Fruit fly (Drosophila melanogaster) whole organism, embryonic: Measurements from ENCODE around the gene SdhC.
A peak's percentile ranks its signal among the peaks of the same experiment; 100 is the strongest.

Source experiments
- Awh ChIP-seq: fragments of 200-800 bp; sonication (Bioruptor generic); IDR thresholded peaks from 2 replicates; pipeline ENCODE4, ENCODE4 v1.3.6; 2022; ENCODE audit warnings: missing biosample characterization, missing genetic modification characterization
- Bdp1 ChIP-seq: fragments of 200-800 bp; sonication (Bioruptor generic); optimal IDR thresholded peaks from 3 replicates; lab custom pipeline; 2016; ENCODE audit warnings: missing biosample characterization, missing genetic modification characterization
- CG10147 ChIP-seq: fragments of 200-800 bp; sonication (Bioruptor generic); optimal IDR thresholded peaks from 2 replicates; lab custom pipeline; 2019; ENCODE audit warnings: missing biosample characterization, mild to moderate bottlenecking, missing genetic modification characterization, moderate library complexity
- CG10209 ChIP-seq: fragments of 200-800 bp; sonication (Bioruptor generic); optimal IDR thresholded peaks from 3 replicates; lab custom pipeline; 2017; ENCODE audit warnings: missing biosample characterization, mild to moderate bottlenecking, missing genetic modification characterization, missing genetic modification reagents
- CG10565 ChIP-seq: fragments of 200-800 bp; sonication (Bioruptor generic); optimal IDR thresholded peaks from 3 replicates; lab custom pipeline; 2016; ENCODE audit warnings: missing biosample characterization, mild to moderate bottlenecking, missing genetic modification characterization
- CG11398 ChIP-seq: fragments of 200-800 bp; sonication (Bioruptor generic); optimal IDR thresholded peaks from 2 replicates; lab custom pipeline; 2016; ENCODE audit warnings: missing biosample characterization, missing genetic modification characterization
- CG11504 ChIP-seq: fragments of 200-800 bp; sonication (Bioruptor generic); optimal IDR thresholded peaks from 3 replicates; lab custom pipeline; 2019; ENCODE audit warnings: missing biosample characterization, mild to moderate bottlenecking, missing genetic modification characterization, moderate library complexity
- CG12071 ChIP-seq: fragments of 200-800 bp; sonication (Bioruptor generic); optimal IDR thresholded peaks from 3 replicates; lab custom pipeline; 2018; ENCODE audit warnings: missing biosample characterization, mild to moderate bottlenecking, missing genetic modification characterization
- CG1233 ChIP-seq: fragments of 200-800 bp; sonication (Bioruptor generic); optimal IDR thresholded peaks from 4 replicates; lab custom pipeline; 2018; ENCODE audit warnings: missing biosample characterization, mild to moderate bottlenecking, missing genetic modification characterization
- CG15011 ChIP-seq: fragments of 200-800 bp; sonication (Bioruptor generic); optimal IDR thresholded peaks from 3 replicates; lab custom pipeline; 2018; ENCODE audit warnings: missing biosample characterization, mild to moderate bottlenecking, missing genetic modification characterization
- CG15073 ChIP-seq: fragments of 200-800 bp; sonication (Bioruptor generic); optimal IDR thresholded peaks from 2 replicates; lab custom pipeline; 2016; ENCODE audit warnings: missing biosample characterization, missing genetic modification characterization
- CG17359 ChIP-seq: fragments of 200-800 bp; sonication (Bioruptor generic); optimal IDR thresholded peaks from 3 replicates; lab custom pipeline; 2018; ENCODE audit warnings: missing biosample characterization, mild to moderate bottlenecking, missing genetic modification characterization, moderate library complexity
- CG2889 ChIP-seq: fragments of 200-800 bp; sonication (Bioruptor generic); IDR thresholded peaks from 3 replicates; pipeline ENCODE4 v1.3.6; 2022; ENCODE audit warnings: missing biosample characterization, missing genetic modification characterization
- CG31224 ChIP-seq: fragments of 200-800 bp; sonication (Bioruptor generic); IDR thresholded peaks from 2 replicates; pipeline ENCODE4 v1.3.6; 2022; ENCODE audit warnings: missing biosample characterization, missing genetic modification characterization
- CG3838 ChIP-seq: fragments of 200-800 bp; sonication (Bioruptor generic); optimal IDR thresholded peaks from 3 replicates; lab custom pipeline; 2016; ENCODE audit warnings: missing biosample characterization, missing genetic modification characterization
- CG7357 ChIP-seq: fragments of 200-800 bp; sonication (Bioruptor generic); IDR thresholded peaks from 3 replicates; pipeline ENCODE4 v1.3.6; 2022; ENCODE audit warnings: missing biosample characterization, missing genetic modification characterization
- CG7556 ChIP-seq: fragments of 200-800 bp; sonication (Bioruptor generic); optimal IDR thresholded peaks from 2 replicates; lab custom pipeline; 2017; ENCODE audit warnings: missing biosample characterization, mild to moderate bottlenecking, missing genetic modification characterization
- CG7786 ChIP-seq: fragments of 200-800 bp; sonication (Bioruptor generic); optimal IDR thresholded peaks from 2 replicates; lab custom pipeline; 2016; ENCODE audit warnings: missing biosample characterization, missing genetic modification characterization
- CG7928 ChIP-seq: fragments of 200-800 bp; sonication (Bioruptor generic); optimal IDR thresholded peaks from 2 replicates; lab custom pipeline; 2017; ENCODE audit warnings: missing biosample characterization, mild to moderate bottlenecking, missing genetic modification characterization
- CG7963 ChIP-seq: fragments of 200-800 bp; sonication (Bioruptor generic); IDR thresholded peaks from 3 replicates; pipeline ENCODE4 v1.3.6; 2022; ENCODE audit warnings: missing biosample characterization, missing genetic modification characterization; ENCODE audit not compliant: partially characterized antibody
- CG8359 ChIP-seq: fragments of 200-800 bp; sonication (Bioruptor generic); optimal IDR thresholded peaks from 2 replicates; lab custom pipeline; 2017; ENCODE audit warnings: missing biosample characterization, mild to moderate bottlenecking, missing genetic modification characterization, borderline replicate concordance
- CG8478 ChIP-seq: fragments of >200 bp; optimal IDR thresholded peaks from 2 replicates; lab custom pipeline; 2018
- CG9609 ChIP-seq: fragments of 200-800 bp; sonication (Bioruptor generic); optimal IDR thresholded peaks from 3 replicates; lab custom pipeline; 2016; ENCODE audit warnings: missing biosample characterization, missing genetic modification characterization
- CkIIα-i1 ChIP-seq: fragments of 200-800 bp; sonication (Bioruptor generic); IDR thresholded peaks from 2 replicates; pipeline ENCODE4 v1.3.6; 2022; ENCODE audit warnings: missing biosample characterization, missing genetic modification characterization
- Deaf1 ChIP-seq: fragments of 200-800 bp; optimal IDR thresholded peaks from 3 replicates; lab custom pipeline; 2019; ENCODE audit warnings: missing biosample characterization, mild to moderate bottlenecking, missing genetic modification characterization, moderate library complexity
- Elba2 ChIP-seq: fragments of 200-800 bp; sonication (Bioruptor generic); optimal IDR thresholded peaks from 3 replicates; lab custom pipeline; 2016; ENCODE audit warnings: missing biosample characterization, missing genetic modification characterization
- HLHmδ ChIP-seq: fragments of 200-800 bp; sonication (Bioruptor generic); optimal IDR thresholded peaks from 2 replicates; lab custom pipeline; 2018; ENCODE audit warnings: missing biosample characterization, mild to moderate bottlenecking, missing genetic modification characterization, moderate library complexity
- Hr51 ChIP-seq, 2 experiments: fragments of 200-800 bp; sonication (Bioruptor generic); optimal IDR thresholded peaks; 2 replicates in 1 of 2; 3 replicates in 1 of 2; lab custom pipeline; 2016 to 2018; ENCODE audit warnings: missing biosample characterization in 2 of 2, missing genetic modification characterization in 2 of 2, mild to moderate bottlenecking in 1 of 2, moderate library complexity in 1 of 2
- Mad ChIP-seq: fragments of 200-800 bp; sonication (Bioruptor generic); optimal IDR thresholded peaks from 2 replicates; lab custom pipeline; 2016; ENCODE audit warnings: missing biosample characterization, missing genetic modification characterization
- Mes4 ChIP-seq: fragments of 200-800 bp; sonication (Bioruptor generic); optimal IDR thresholded peaks from 2 replicates; lab custom pipeline; 2016; ENCODE audit warnings: missing biosample characterization, missing genetic modification characterization
- Six4 ChIP-seq: fragments of 200-800 bp; sonication (Bioruptor generic); optimal IDR thresholded peaks from 2 replicates; lab custom pipeline; 2016; ENCODE audit warnings: missing biosample characterization, missing genetic modification characterization
- Spps ChIP-seq: fragments of 200-800 bp; sonication (Bioruptor generic); optimal IDR thresholded peaks from 2 replicates; lab custom pipeline; 2018; ENCODE audit warnings: missing biosample characterization, mild to moderate bottlenecking, missing genetic modification characterization
- Sry-δ ChIP-seq: fragments of 200-800 bp; sonication (Bioruptor generic); optimal IDR thresholded peaks from 2 replicates; lab custom pipeline; 2016; ENCODE audit warnings: missing biosample characterization, missing genetic modification characterization
- Tbp ChIP-seq: fragments of >200 bp; optimal IDR thresholded peaks from 2 replicates; lab custom pipeline; 2018; ENCODE audit warnings: missing biosample characterization, missing genetic modification characterization
- al ChIP-seq: fragments of 200-800 bp; sonication (Bioruptor generic); IDR thresholded peaks from 2 replicates; pipeline ENCODE4 v1.3.6; 2022; ENCODE audit warnings: missing biosample characterization, missing genetic modification characterization
- ap ChIP-seq: fragments of 200-800 bp; sonication (Bioruptor generic); IDR thresholded peaks from 2 replicates; pipeline ENCODE4 v1.3.6; 2022; ENCODE audit warnings: missing biosample characterization, missing genetic modification characterization
- cas ChIP-seq: fragments of 200-800 bp; sonication (Bioruptor generic); IDR thresholded peaks from 2 replicates; pipeline ENCODE4 v1.3.6; 2022; ENCODE audit warnings: missing biosample characterization, missing genetic modification characterization
- gro ChIP-seq: fragments of 200-800 bp; sonication (Bioruptor generic); optimal IDR thresholded peaks from 2 replicates; lab custom pipeline; 2016; ENCODE audit warnings: missing biosample characterization, missing genetic modification characterization
- gsb ChIP-seq: fragments of 200-800 bp; sonication (Bioruptor generic); IDR thresholded peaks from 2 replicates; pipeline ENCODE4 v1.3.6; 2022; ENCODE audit warnings: missing biosample characterization, missing genetic modification characterization
- gt ChIP-seq: fragments of 200-800 bp; sonication (Bioruptor generic); IDR thresholded peaks from 2 replicates; pipeline ENCODE4 v1.3.6; 2022; ENCODE audit warnings: missing biosample characterization, missing genetic modification characterization
- lab ChIP-seq: fragments of 200-800 bp; sonication (Bioruptor generic); optimal IDR thresholded peaks from 3 replicates; lab custom pipeline; 2017; ENCODE audit warnings: missing biosample characterization, missing genetic modification characterization, mild to moderate bottlenecking, moderate library complexity, missing genetic modification reagents
- oc ChIP-seq: fragments of 200-800 bp; sonication (Bioruptor generic); optimal IDR thresholded peaks from 2 replicates; lab custom pipeline; 2018; ENCODE audit warnings: missing biosample characterization, mild to moderate bottlenecking, missing genetic modification characterization, moderate library complexity
- rib ChIP-seq: fragments of 200-800 bp; sonication (Bioruptor generic); IDR thresholded peaks from 2 replicates; pipeline ENCODE4 v1.3.6; 2022; ENCODE audit warnings: missing biosample characterization, missing genetic modification characterization
- sc ChIP-seq, 3 experiments: fragments of >200 bp in 2 of 3; fragments of 200-800 bp in 1 of 3; sonication (Bioruptor generic) in 1 of 3; optimal IDR thresholded peaks; 2 replicates in 2 of 3; 3 replicates in 1 of 3; lab custom pipeline; 2017; ENCODE audit warnings: mild to moderate bottlenecking in 1 of 3, missing biosample characterization in 1 of 3, missing genetic modification characterization in 1 of 3, missing genetic modification reagents in 1 of 3
- schlank ChIP-seq: fragments of 200-800 bp; sonication (Bioruptor generic); optimal IDR thresholded peaks from 2 replicates; lab custom pipeline; 2018; ENCODE audit warnings: missing biosample characterization, mild to moderate bottlenecking, missing genetic modification characterization
- slp2 ChIP-seq: fragments of 200-800 bp; sonication (Bioruptor generic); optimal IDR thresholded peaks from 2 replicates; lab custom pipeline; 2016; ENCODE audit warnings: missing biosample characterization, missing genetic modification characterization
- sna ChIP-seq: fragments of 200-800 bp; sonication (Bioruptor generic); IDR thresholded peaks from 2 replicates; pipeline ENCODE4 v1.3.6; 2022; ENCODE audit warnings: missing biosample characterization, missing genetic modification characterization; ENCODE audit not compliant: partially characterized antibody
- stc ChIP-seq: fragments of 200-800 bp; sonication (Bioruptor generic); IDR thresholded peaks from 2 replicates; pipeline ENCODE4 v1.3.6; 2022; ENCODE audit warnings: missing biosample characterization, missing genetic modification characterization
- stwl ChIP-seq: fragments of 200-800 bp; sonication (Bioruptor generic); optimal IDR thresholded peaks from 3 replicates; lab custom pipeline; 2018; ENCODE audit warnings: missing biosample characterization, mild to moderate bottlenecking, missing genetic modification characterization, moderate library complexity
- toy ChIP-seq: fragments of 200-800 bp; sonication (Bioruptor generic); IDR thresholded peaks from 2 replicates; pipeline ENCODE4 v1.3.6; 2022; ENCODE audit warnings: missing biosample characterization, missing genetic modification characterization
- trem ChIP-seq: fragments of 200-800 bp; optimal IDR thresholded peaks from 3 replicates; lab custom pipeline; 2019; ENCODE audit warnings: missing biosample characterization, mild to moderate bottlenecking, missing genetic modification characterization, moderate library complexity
- tx ChIP-seq: fragments of 200-800 bp; sonication (Bioruptor generic); optimal IDR thresholded peaks from 2 replicates; lab custom pipeline; 2016; ENCODE audit warnings: missing biosample characterization, missing genetic modification characterization

The SdhC gene

DNA sequence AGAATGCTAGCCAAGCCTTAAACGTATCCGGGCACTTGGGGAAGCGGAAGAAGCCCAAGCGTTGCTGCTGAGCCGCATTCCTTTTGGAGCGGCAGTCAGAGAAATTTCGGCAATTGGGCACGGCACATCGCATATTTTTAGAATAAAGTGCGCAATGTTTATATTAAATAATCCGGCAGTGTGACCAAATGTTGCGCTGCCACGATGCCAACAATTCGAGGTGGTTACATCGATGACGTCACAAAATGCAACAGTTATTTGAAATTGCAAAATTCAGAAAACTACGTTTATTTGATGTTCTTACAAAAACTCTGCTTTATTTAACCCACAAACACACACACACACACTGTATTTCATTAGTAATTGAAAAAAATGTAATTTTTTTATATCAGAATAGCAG, 10.2 kb upstream of the SdhC start, which contains the start of gene CG6689 (continued):
- TF ChIP-seq CG8359 (GFP tag; lab: Kevin White, UChicago) (no peak), sna (GFP tag; lab: Robert Waterston, UW) (no peak), rib (GFP tag; lab: Robert Waterston, UW) (no peak), CG7963 (GFP tag; lab: Robert Waterston, UW) (no peak), Six4 (no peak), gsb (no peak), CG7928 (GFP tag; lab: Kevin White, UChicago) (no peak), Deaf1 (tag; lab: Kevin White, UChicago) (no peak), toy (GFP tag; lab: Robert Waterston, UW) (no peak), CG1233 (GFP tag; lab: Kevin White, UChicago) (no peak), CG31224 (GFP tag; lab: Robert Waterston, UW) (no peak), CG17359 (tag; lab: Kevin White, UChicago) (no peak), al (GFP tag; lab: Robert Waterston, UW) (no peak), Mes4 (GFP tag; lab: Kevin White, UChicago) (no peak), CG7556 (no peak), CG8478 (no peak), CG11398 (GFP tag; lab: Kevin White, UChicago) (no peak), CG15073 (GFP tag; lab: Kevin White, UChicago) (no peak), Spps (tag; lab: Kevin White, UChicago) (no peak), CG10147 (GFP tag; lab: Kevin White, UChicago) (no peak), Tbp (GFP tag; lab: Kevin White, UChicago) (no peak), cas (GFP tag; lab: Robert Waterston, UW) (no peak), CG9609 (GFP tag; lab: Kevin White, UChicago) (no peak), CG10209 (no peak), Mad (GFP tag; lab: Kevin White, UChicago) (no peak), Awh (GFP tag; lab: Robert Waterston, UW) (no peak), CG2889 (GFP tag; lab: Robert Waterston, UW) (no peak), slp2 (no peak), gro (peak; percentile 47), schlank (tag; lab: Kevin White, UChicago) (no peak), stwl (peak; percentile 40), Sry-δ (GFP tag; lab: Kevin White, UChicago) (peak; percentile 31), CG11504 (tag; lab: Kevin White, UChicago) (no peak), gt (no peak), sc (optimal IDR thresholded peaks at IDR 0.05; lab: Kevin White, UChicago) (no peak), sc (GFP tag; optimal IDR thresholded peaks at IDR 0.05; lab: Kevin White, UChicago) (no peak), CG15011 (GFP tag; lab: Kevin White, UChicago) (no peak), Hr51 (GFP tag; optimal IDR thresholded peaks at IDR 0.05; lab: Kevin White, UChicago) (no peak), CG12071 (GFP tag; lab: Kevin White, UChicago) (no peak), trem (peak; percentile 56), CkIIα-i1 (no peak), CG3838 (GFP tag; lab: Kevin White, UChicago) (no peak), CG7786 (no peak), lab (GFP tag; lab: Kevin White, UChicago) (no peak), Elba2 (peak; percentile 48), HLHmδ (GFP tag; lab: Kevin White, UChicago) (no peak), CG10565 (GFP tag; lab: Kevin White, UChicago) (no peak), tx (GFP tag; lab: Kevin White, UChicago) (no peak), stc (GFP tag; lab: Robert Waterston, UW) (no peak), Bdp1 (GFP tag; lab: Kevin White, UChicago) (no peak), oc (tag; lab: Kevin White, UChicago) (peak; percentile 63), CG7357 (GFP tag; lab: Robert Waterston, UW) (no peak; the same call in 2 of the 3 replicates), ap (no peak)
